Worm (Caenorhabditis elegans): Measurements from ENCODE around the gene Y25C1A.7.

ce11 chrII:3024655-3025054 lies 46.2 kb downstream of the Y25C1A.7 start:
- TF ChIP-seq ceh-19 (GFP tag; optimal IDR thresholded peaks at IDR 0.05) (no peak), lin-11 (tag; optimal IDR thresholded peaks at IDR 0.05) (no peak), unc-55 (GFP tag; optimal IDR thresholded peaks at IDR 0.05) (no peak), fax-1 (tag; optimal IDR thresholded peaks at IDR 0.05) (no peak), dmd-4 (tag; optimal IDR thresholded peaks at IDR 0.05; ENCODE audit: borderline replicate concordance) (no peak), ama-1 (optimal IDR thresholded peaks at IDR 0.05) (no peak), dve-1 (tag; optimal IDR thresholded peaks at IDR 0.05) (no peak), sox-2 (GFP tag; IDR thresholded peaks at IDR 0.05) (no peak), nhr-11 (tag; optimal IDR thresholded peaks at IDR 0.05) (no peak), ceh-6 (GFP tag; optimal IDR thresholded peaks at IDR 0.05) (no peak), eyg-1 (tag; optimal IDR thresholded peaks at IDR 0.05) (no peak), elt-2 (tag; optimal IDR thresholded peaks at IDR 0.05) (no peak), pha-4 (tag; optimal IDR thresholded peaks at IDR 0.05) (no peak)
